Fruit fly (Drosophila melanogaster): ENCODE results near the gene CG13043.

Gene CG13043

DNA sequence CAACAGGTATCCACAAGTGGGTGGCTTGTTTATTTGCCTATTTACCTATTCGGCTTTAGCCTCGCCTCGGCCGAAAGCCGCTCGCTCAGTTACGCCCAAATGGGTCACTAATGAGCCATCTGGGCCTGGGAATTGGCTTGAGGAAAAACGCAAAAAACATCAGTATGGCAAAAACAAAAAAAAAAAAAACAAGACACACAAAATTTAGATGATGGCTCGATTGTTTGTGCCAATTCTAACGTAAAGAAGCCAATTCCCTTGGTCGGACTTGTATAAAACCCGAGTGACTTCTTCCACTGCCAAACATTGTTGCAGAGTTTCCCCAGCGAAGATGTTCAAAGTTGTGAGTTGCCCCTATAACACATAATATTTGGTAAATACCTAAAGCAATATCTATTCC, 4.5 kb downstream of the CG13043 start, which contains the start of gene CG4982:
CG4982 (plus strand) TSS at position 301 of the 400 bp plus-strand sequence.
- TF ChIP-seq HLH106 (tag; optimal IDR thresholded peaks at IDR 0.05) (no peak), N (GFP tag; optimal IDR thresholded peaks at IDR 0.05) (no peak), Myc (optimal IDR thresholded peaks at IDR 0.05) (no peak), Rel (GFP tag; optimal IDR thresholded peaks at IDR 0.05) (no peak), Rel (tag; optimal IDR thresholded peaks at IDR 0.05) (no peak), psq (GFP tag; optimal IDR thresholded peaks at IDR 0.05) (no peak), dmrt93B (GFP tag; optimal IDR thresholded peaks at IDR 0.05) (no peak), CG32264 (GFP tag; optimal IDR thresholded peaks at IDR 0.05) (no peak), Vsx2 (GFP tag; optimal IDR thresholded peaks at IDR 0.05; ENCODE audit: partially characterized antibody) (no peak), sage (GFP tag; optimal IDR thresholded peaks at IDR 0.05) (no peak), Hnf4 (GFP tag; optimal IDR thresholded peaks at IDR 0.05) (no peak), lola (GFP tag; optimal IDR thresholded peaks at IDR 0.05) (no peak), usp (GFP tag; optimal IDR thresholded peaks at IDR 0.05) (no peak)

DNA sequence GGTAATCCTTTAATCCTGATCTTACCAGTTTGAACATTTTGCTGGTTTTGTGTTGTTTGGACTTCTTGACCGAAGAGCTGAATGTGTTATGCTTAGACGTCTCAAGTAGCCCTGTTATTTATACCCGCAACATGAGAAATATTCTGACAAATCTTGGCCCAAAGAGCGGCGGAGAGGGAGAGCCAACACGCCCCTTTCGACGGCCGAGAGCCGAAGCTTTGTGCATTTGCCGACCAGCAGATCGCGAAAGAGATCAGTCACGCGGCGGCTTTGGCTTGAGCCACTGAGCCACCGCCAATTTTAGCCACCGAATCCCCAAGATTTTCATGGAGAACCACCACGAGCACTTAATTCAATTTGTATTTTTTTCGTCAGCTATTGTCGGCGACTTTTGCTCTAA, 10.2 kb downstream of the CG13043 start, which contains the start of gene CG4962:
CG4962 (minus strand) TSS at position 101 of the 400 bp plus-strand sequence.
- TF ChIP-seq tai (GFP tag; optimal IDR thresholded peaks at IDR 0.05): no peak
- TF ChIP-seq fru (GFP tag; optimal IDR thresholded peaks at IDR 0.05): no peak
- no peak for TF ChIP-seq sage (GFP tag; optimal IDR thresholded peaks at IDR 0.05)
- TF ChIP-seq usp (GFP tag; optimal IDR thresholded peaks at IDR 0.05): no peak
- TF ChIP-seq Sp1 (GFP tag; optimal IDR thresholded peaks at IDR 0.05): no peak
- TF ChIP-seq Hnf4 (GFP tag; optimal IDR thresholded peaks at IDR 0.05): no peak
- no peak for TF ChIP-seq lola (GFP tag; optimal IDR thresholded peaks at IDR 0.05)
- TF ChIP-seq brk (GFP tag; optimal IDR thresholded peaks at IDR 0.05): no peak

DNA sequence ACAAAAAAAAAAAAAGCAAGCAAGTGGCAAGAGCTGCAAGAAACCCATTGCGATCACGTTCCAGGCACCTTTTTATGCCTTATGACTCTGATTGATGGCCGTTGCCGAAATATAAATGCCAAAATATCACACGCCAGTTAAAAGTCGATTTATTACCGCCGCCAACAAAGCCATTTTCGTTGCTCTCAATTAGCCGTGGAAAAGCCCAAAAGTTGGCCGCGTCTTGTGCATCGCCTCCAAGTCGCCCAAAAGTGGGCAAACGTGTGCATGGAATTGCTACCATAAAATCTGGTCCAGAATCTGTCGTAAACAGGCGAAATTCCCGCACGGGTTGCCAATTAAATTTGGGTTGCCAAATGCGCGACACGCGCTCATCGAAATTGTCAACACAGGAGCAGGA, 14.0 kb downstream of the CG13043 start:
- TF ChIP-seq Myc (optimal IDR thresholded peaks at IDR 0.05) (peak; percentile 76), h (GFP tag; optimal IDR thresholded peaks at IDR 0.05) (no peak), CrebA (GFP tag; optimal IDR thresholded peaks at IDR 0.05; ENCODE audit: borderline replicate concordance) (no peak), Rel (GFP tag; optimal IDR thresholded peaks at IDR 0.05) (no peak), Rel (tag; optimal IDR thresholded peaks at IDR 0.05) (no peak), Jra (GFP tag; optimal IDR thresholded peaks at IDR 0.05) (no peak), sv (GFP tag; optimal IDR thresholded peaks at IDR 0.05) (no peak), OdsH (GFP tag; optimal IDR thresholded peaks at IDR 0.05) (no peak), tai (GFP tag; optimal IDR thresholded peaks at IDR 0.05) (no peak), Hnf4 (GFP tag; optimal IDR thresholded peaks at IDR 0.05) (no peak), N (GFP tag; optimal IDR thresholded peaks at IDR 0.05) (peak; percentile 32), psq (GFP tag; optimal IDR thresholded peaks at IDR 0.05) (no peak), ey (GFP tag; optimal IDR thresholded peaks at IDR 0.05) (no peak), Hr78 (GFP tag; optimal IDR thresholded peaks at IDR 0.05) (no peak), lola (GFP tag; optimal IDR thresholded peaks at IDR 0.05) (peak; percentile 51), Vsx2 (GFP tag; optimal IDR thresholded peaks at IDR 0.05; ENCODE audit: partially characterized antibody) (peak; percentile 88), rgr (GFP tag; optimal IDR thresholded peaks at IDR 0.05) (no peak), sage (GFP tag; optimal IDR thresholded peaks at IDR 0.05) (no peak), dsf (GFP tag; optimal IDR thresholded peaks at IDR 0.05; ENCODE audit: borderline replicate concordance) (no peak), Sp1 (GFP tag; optimal IDR thresholded peaks at IDR 0.05) (no peak), usp (GFP tag; optimal IDR thresholded peaks at IDR 0.05) (no peak), woc (GFP tag; optimal IDR thresholded peaks at IDR 0.05) (no peak)

dm6 chr3L:16290850-16291249, 14.8 kb downstream of the CG13043 start, which contains the start of gene CG13045:
TSS of gene CG13045 (minus strand) at chr3L:16290950.
- TF ChIP-seq Dif (GFP tag; optimal IDR thresholded peaks at IDR 0.05; ENCODE audit: partially characterized antibody) (no peak), woc (GFP tag; optimal IDR thresholded peaks at IDR 0.05) (no peak), dl (GFP tag; optimal IDR thresholded peaks at IDR 0.05; ENCODE audit: insufficient read depth in 1 of 2, partially characterized antibody in 2 of 2) (no peak)

DNA sequence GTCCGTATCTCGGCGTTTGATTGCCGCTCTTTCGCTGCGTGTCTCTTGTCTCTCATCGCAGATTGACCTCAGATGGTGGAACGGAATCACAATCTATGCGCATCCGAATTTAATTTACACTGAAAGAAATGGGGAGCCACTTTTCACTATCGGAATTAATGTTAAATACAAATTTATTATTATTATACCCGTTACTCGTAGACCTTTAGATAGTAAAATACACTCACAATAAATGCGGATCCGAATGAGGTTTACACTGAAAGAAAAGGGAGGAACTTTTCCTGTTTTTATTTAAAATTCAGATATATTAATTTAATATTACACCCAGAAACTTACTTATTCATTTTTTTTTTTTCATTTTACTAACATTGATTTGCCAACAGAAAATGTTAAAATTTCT, 16.6 kb downstream of the CG13043 start:
- no peak for TF ChIP-seq sv (GFP tag; optimal IDR thresholded peaks at IDR 0.05)
- no peak for TF ChIP-seq h (GFP tag; optimal IDR thresholded peaks at IDR 0.05)
- TF ChIP-seq foxo (GFP tag; optimal IDR thresholded peaks at IDR 0.05): peak in 1 of 2 experiments; percentile 9

Data from whole organism, wandering third instar larva.